Fruit fly (Drosophila melanogaster): ENCODE data around the gene rdx.

Gene rdx

DNA sequence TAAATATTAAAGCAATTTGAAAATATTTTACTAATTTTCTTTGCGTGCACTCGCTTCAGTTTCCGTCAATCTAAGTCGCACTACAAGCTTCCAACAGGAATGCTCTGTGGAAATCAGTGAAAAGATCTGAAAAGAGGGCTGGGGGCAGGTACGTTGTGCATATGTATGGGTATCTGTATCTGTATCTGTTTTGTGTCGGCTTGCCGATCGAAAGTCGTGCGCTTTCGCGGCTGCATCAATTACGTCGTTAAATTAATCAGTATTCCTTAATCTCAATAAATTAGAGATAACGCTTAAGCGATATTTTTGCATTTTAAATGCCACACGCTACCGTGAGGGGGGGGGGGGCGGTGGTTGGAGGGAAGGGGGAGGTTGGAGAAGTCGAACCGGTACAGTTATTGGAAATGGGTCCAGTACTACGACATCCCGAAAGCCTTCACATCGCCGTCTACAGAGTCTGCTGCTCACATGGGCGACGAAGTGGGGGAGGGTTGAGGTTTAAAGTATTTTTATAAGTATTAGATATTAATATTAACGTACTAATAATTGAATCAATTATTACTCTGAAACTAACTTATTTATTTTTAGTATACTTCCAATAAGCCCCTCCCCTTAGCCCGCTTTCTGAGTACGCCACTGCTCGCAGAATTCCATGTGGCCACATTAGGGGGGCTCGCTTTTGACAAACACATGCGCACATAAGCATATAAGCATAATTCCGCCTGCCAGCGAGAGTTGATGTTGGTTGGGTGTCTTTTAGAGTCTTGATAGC, 21.4 kb upstream of the rdx start (continued):
- peak; percentile 64 for TF ChIP-seq pum (GFP tag; optimal IDR thresholded peaks at IDR 0.05)
- TF ChIP-seq BEAF-32 (GFP tag; optimal IDR thresholded peaks at IDR 0.05), result peak; percentile 20
- peak; percentile 98 for TF ChIP-seq CG15269 (tag; optimal IDR thresholded peaks at IDR 0.05)
- peak; percentile 95 for TF ChIP-seq ewg (GFP tag; optimal IDR thresholded peaks at IDR 0.05)
- TF ChIP-seq CG2712 (tag; optimal IDR thresholded peaks at IDR 0.05), result peak; percentile 96
- TF ChIP-seq ab (GFP tag; optimal IDR thresholded peaks at IDR 0.05), result peak; percentile 67
- TF ChIP-seq Optix (GFP tag; IDR thresholded peaks at IDR 0.05), result peak; percentile 97
- TF ChIP-seq ci (GFP tag; IDR thresholded peaks at IDR 0.05), result peak; percentile 99
- TF ChIP-seq Atf3 (GFP tag; optimal IDR thresholded peaks at IDR 0.05), result peak; percentile 23
- TF ChIP-seq HHEX (GFP tag; optimal IDR thresholded peaks at IDR 0.05), result peak; percentile 98
- TF ChIP-seq CG18011 (GFP tag; optimal IDR thresholded peaks at IDR 0.05), result peak; percentile 91
- peak; percentile 97 for TF ChIP-seq CG9215 (GFP tag; IDR thresholded peaks at IDR 0.05)
- TF ChIP-seq Six4 (GFP tag; optimal IDR thresholded peaks at IDR 0.05), result peak; percentile 93
- TF ChIP-seq sens-2 (GFP tag; IDR thresholded peaks at IDR 0.05), result peak; percentile 91
- TF ChIP-seq MTF-1 (GFP tag; optimal IDR thresholded peaks at IDR 0.05; ENCODE audit: borderline replicate concordance), result peak; percentile 93
- TF ChIP-seq CG3838 (GFP tag; optimal IDR thresholded peaks at IDR 0.05), result peak; percentile 81
- peak; percentile 81 for TF ChIP-seq CG14710 (tag; optimal IDR thresholded peaks at IDR 0.05)
- peak; percentile 79 for TF ChIP-seq CG7271 (tag; optimal IDR thresholded peaks at IDR 0.05)
- no peak for TF ChIP-seq da (GFP tag; optimal IDR thresholded peaks at IDR 0.05)
- TF ChIP-seq Rfx (GFP tag; IDR thresholded peaks at IDR 0.05), result peak; percentile 99
- TF ChIP-seq CG17328 (GFP tag; IDR thresholded peaks at IDR 0.05), result peak; percentile 96
- peak; percentile 90 for TF ChIP-seq CG6254 (GFP tag; optimal IDR thresholded peaks at IDR 0.05)
- TF ChIP-seq pb (GFP tag; optimal IDR thresholded peaks at IDR 0.05), result peak; percentile 12
- no peak for TF ChIP-seq Trl (optimal IDR thresholded peaks at IDR 0.05)
- peak; percentile 72 for TF ChIP-seq Trl (GFP tag; optimal IDR thresholded peaks at IDR 0.05)
- peak; percentile 96 for TF ChIP-seq CG13775 (GFP tag; optimal IDR thresholded peaks at IDR 0.05)
- TF ChIP-seq CG11560 (tag; IDR thresholded peaks at IDR 0.05), result peak; percentile 93
- TF ChIP-seq bbx (GFP tag; IDR thresholded peaks at IDR 0.05; ENCODE audit: partially characterized antibody), result no peak
- peak; percentile 91 for TF ChIP-seq Max (GFP tag; optimal IDR thresholded peaks at IDR 0.05)
- TF ChIP-seq so (GFP tag; IDR thresholded peaks at IDR 0.05), result peak; percentile 98
- TF ChIP-seq CG7987 (GFP tag; optimal IDR thresholded peaks at IDR 0.05), result peak; percentile 93
- TF ChIP-seq CG17385 (GFP tag; optimal IDR thresholded peaks at IDR 0.05), result peak; percentile 93
- TF ChIP-seq CG15601 (tag; optimal IDR thresholded peaks at IDR 0.05), result peak; percentile 93
- TF ChIP-seq CHES-1-like (GFP tag; optimal IDR thresholded peaks at IDR 0.05), result peak; percentile 76
- no peak for TF ChIP-seq D (optimal IDR thresholded peaks at IDR 0.05)
- TF ChIP-seq D (GFP tag; optimal IDR thresholded peaks at IDR 0.05), result peak; percentile 94
- peak; percentile 78 for TF ChIP-seq tx (GFP tag; optimal IDR thresholded peaks at IDR 0.05)
- TF ChIP-seq Hand (GFP tag; optimal IDR thresholded peaks at IDR 0.05), result peak; percentile 96
- TF ChIP-seq salm (tag; optimal IDR thresholded peaks at IDR 0.05), result peak; percentile 93
- peak; percentile 81 for TF ChIP-seq CG12744 (GFP tag; optimal IDR thresholded peaks at IDR 0.05)
- peak; percentile 96 for TF ChIP-seq CG6854 (GFP tag; optimal IDR thresholded peaks at IDR 0.05)
- TF ChIP-seq HLH54F (GFP tag; optimal IDR thresholded peaks at IDR 0.05), result peak; percentile 86
- no peak for TF ChIP-seq lov (optimal IDR thresholded peaks at IDR 0.05)
- peak; percentile 91 for TF ChIP-seq lov (GFP tag; IDR thresholded peaks at IDR 0.05)
- TF ChIP-seq CG6683 (GFP tag; optimal IDR thresholded peaks at IDR 0.05), result peak; percentile 95
- TF ChIP-seq mam (GFP tag; optimal IDR thresholded peaks at IDR 0.05), result peak; percentile 92
- TF ChIP-seq Ssrp (tag; optimal IDR thresholded peaks at IDR 0.05), result peak; percentile 96
- TF ChIP-seq peb (GFP tag; IDR thresholded peaks at IDR 0.05), result peak; percentile 93
- TF ChIP-seq CG11504 (tag; optimal IDR thresholded peaks at IDR 0.05), result peak; percentile 97

Measured in whole organism, embryonic.